Fruit fly (Drosophila melanogaster): ENCODE measurements around the gene aust.

The aust gene

dm6 chr2L:9235556-9236001 is 15.3 kb downstream of the aust start (continued):
- TF ChIP-seq Nf-YB (GFP tag; optimal IDR thresholded peaks at IDR 0.05) (no peak), kay (GFP tag; optimal IDR thresholded peaks at IDR 0.05) (no peak), CG30020 (tag; optimal IDR thresholded peaks at IDR 0.05) (no peak), NfI (GFP tag; optimal IDR thresholded peaks at IDR 0.05) (peak; percentile 40), da (GFP tag; optimal IDR thresholded peaks at IDR 0.05) (no peak), Oaz (GFP tag; IDR thresholded peaks at IDR 0.05) (no peak), dan (GFP tag; IDR thresholded peaks at IDR 0.05) (no peak), Med (GFP tag) (peak; percentile 79), nau (GFP tag; optimal IDR thresholded peaks at IDR 0.05) (no peak), cato (GFP tag; optimal IDR thresholded peaks at IDR 0.05; ENCODE audit: borderline replicate concordance) (no peak), CG18476 (GFP tag; optimal IDR thresholded peaks at IDR 0.05) (no peak), ap (GFP tag; IDR thresholded peaks at IDR 0.05) (0 out of 2 replicates have a peak, but pooled peaks have one; percentile 20), CG14965 (GFP tag; optimal IDR thresholded peaks at IDR 0.05; ENCODE audit: borderline replicate concordance) (no peak), CG9932 (GFP tag; IDR thresholded peaks at IDR 0.05) (peak; percentile 68), disco-r (GFP tag; optimal IDR thresholded peaks at IDR 0.05) (no peak), CTCF (GFP tag; optimal IDR thresholded peaks at IDR 0.05) (no peak), gce (GFP tag; IDR thresholded peaks at IDR 0.05) (0 out of 3 replicates have a peak, but pooled peaks have one; percentile 6), usp (GFP tag; optimal IDR thresholded peaks at IDR 0.05) (no peak), Kr (GFP tag; optimal IDR thresholded peaks at IDR 0.05) (no peak), CG15269 (tag; optimal IDR thresholded peaks at IDR 0.05) (peak; percentile 66), CG13894 (tag; optimal IDR thresholded peaks at IDR 0.05) (peak; percentile 34), CG10959 (GFP tag; IDR thresholded peaks at IDR 0.05) (no peak), bcd (GFP tag; optimal IDR thresholded peaks at IDR 0.05) (peak; percentile 23), caup (GFP tag; optimal IDR thresholded peaks at IDR 0.05; ENCODE audit: severe bottlenecking) (peak; percentile 58), Ets97D (GFP tag; optimal IDR thresholded peaks at IDR 0.05) (no peak), ems (GFP tag; optimal IDR thresholded peaks at IDR 0.05) (peak; percentile 22), CG13296 (GFP tag; optimal IDR thresholded peaks at IDR 0.05) (peak; percentile 60), CG12155 (GFP tag; optimal IDR thresholded peaks at IDR 0.05) (no peak), Doc3 (GFP tag; IDR thresholded peaks at IDR 0.05; ENCODE audit: partially characterized antibody) (no peak), zen2 (GFP tag; IDR thresholded peaks at IDR 0.05; ENCODE audit: partially characterized antibody) (no peak), CG9609 (GFP tag; optimal IDR thresholded peaks at IDR 0.05) (no peak), wor (GFP tag; IDR thresholded peaks at IDR 0.05) (no peak), zen (tag; optimal IDR thresholded peaks at IDR 0.05) (no peak), CG6813 (GFP tag; optimal IDR thresholded peaks at IDR 0.05) (no peak), CG11560 (tag; IDR thresholded peaks at IDR 0.05) (no peak), C15 (GFP tag; IDR thresholded peaks at IDR 0.05) (no peak), lov (optimal IDR thresholded peaks at IDR 0.05) (no peak), lov (GFP tag; IDR thresholded peaks at IDR 0.05) (no peak), CG11085 (GFP tag; IDR thresholded peaks at IDR 0.05) (peak; percentile 42; the same call in 1 of the 2 replicates), CG7271 (tag; optimal IDR thresholded peaks at IDR 0.05) (no peak), ham (GFP tag; IDR thresholded peaks at IDR 0.05) (no peak), CG8944 (GFP tag; optimal IDR thresholded peaks at IDR 0.05) (no peak), cad (GFP tag; optimal IDR thresholded peaks at IDR 0.05) (no peak), knrl (GFP tag; IDR thresholded peaks at IDR 0.05; ENCODE audit: partially characterized antibody) (no peak), CG8359 (GFP tag; optimal IDR thresholded peaks at IDR 0.05; ENCODE audit: borderline replicate concordance) (no peak), D (optimal IDR thresholded peaks at IDR 0.05) (no peak), D (GFP tag; optimal IDR thresholded peaks at IDR 0.05) (no peak), Hr39 (optimal IDR thresholded peaks at IDR 0.05) (no peak), CG12942 (GFP tag; optimal IDR thresholded peaks at IDR 0.05) (no peak), CG7839 (tag; optimal IDR thresholded peaks at IDR 0.05) (peak; percentile 69), CG16815 (GFP tag; optimal IDR thresholded peaks at IDR 0.05) (no peak), MESR4 (GFP tag; optimal IDR thresholded peaks at IDR 0.05) (no peak), HmgZ (tag; optimal IDR thresholded peaks at IDR 0.05) (no peak)

All from whole organism, embryonic.